Fruit fly (Drosophila melanogaster): ENCODE data around the gene CG3078.

Gene CG3078

DNA sequence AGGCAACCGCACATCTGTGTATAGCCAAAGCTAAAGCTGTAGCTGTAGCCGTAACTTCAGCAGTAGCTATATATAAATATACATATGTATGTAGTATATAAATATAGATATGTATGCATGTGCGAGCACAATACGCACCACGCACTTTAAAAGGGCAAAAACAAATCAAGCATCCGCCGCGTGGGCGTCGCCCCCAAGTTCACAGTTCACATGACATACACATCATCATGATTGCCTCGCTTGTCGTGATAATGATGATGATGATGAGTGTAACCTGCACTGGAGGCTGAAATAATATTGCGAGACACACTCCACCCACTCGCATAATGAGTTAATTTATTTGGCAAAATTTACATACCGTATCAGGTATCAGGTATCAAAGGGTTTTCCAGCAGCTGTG lies 31.4 kb upstream of the CG3078 start:
- TF ChIP-seq psq (optimal IDR thresholded peaks at IDR 0.05) (no peak), Sin3A (optimal IDR thresholded peaks at IDR 0.05) (no peak), ttk (optimal IDR thresholded peaks at IDR 0.05) (no peak), Myc (optimal IDR thresholded peaks at IDR 0.05) (no peak), h (optimal IDR thresholded peaks at IDR 0.05) (no peak), insv (optimal IDR thresholded peaks at IDR 0.05) (no peak)

DNA sequence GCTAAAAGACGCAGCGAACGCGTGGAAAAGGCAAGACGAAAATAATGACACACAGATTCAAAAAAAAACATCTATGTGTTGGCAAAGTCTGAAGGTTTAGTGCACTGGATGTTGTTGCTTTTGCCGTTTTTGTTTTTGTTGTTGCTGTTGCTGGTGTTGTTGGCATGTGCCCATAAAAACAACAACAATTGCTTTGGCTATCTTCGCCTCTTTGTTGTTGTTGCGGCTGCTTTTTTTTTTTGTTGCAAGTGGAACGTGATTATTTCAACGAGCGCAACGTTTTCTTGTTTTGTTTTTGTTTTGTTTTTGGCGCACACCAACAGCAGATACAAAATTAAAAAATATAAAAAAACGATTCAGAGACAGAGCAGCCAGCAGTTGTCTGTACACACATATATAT lies 29.5 kb upstream of the CG3078 start:
- TF ChIP-seq Sin3A (optimal IDR thresholded peaks at IDR 0.05) (no peak), insv (optimal IDR thresholded peaks at IDR 0.05) (no peak), ttk (optimal IDR thresholded peaks at IDR 0.05) (no peak), h (optimal IDR thresholded peaks at IDR 0.05) (no peak), Myc (optimal IDR thresholded peaks at IDR 0.05) (no peak), psq (optimal IDR thresholded peaks at IDR 0.05) (no peak)

dm6 chrX:2288327-2288726 lies 28.7 kb upstream of the CG3078 start:
- TF ChIP-seq h (optimal IDR thresholded peaks at IDR 0.05) (no peak), ttk (optimal IDR thresholded peaks at IDR 0.05) (no peak), Myc (optimal IDR thresholded peaks at IDR 0.05) (no peak), insv (optimal IDR thresholded peaks at IDR 0.05) (no peak)

dm6 chrX:2286985-2287384 lies 27.3 kb upstream of the CG3078 start:
- TF ChIP-seq insv (optimal IDR thresholded peaks at IDR 0.05) (no peak), ttk (optimal IDR thresholded peaks at IDR 0.05) (no peak), Sin3A (optimal IDR thresholded peaks at IDR 0.05) (no peak), h (optimal IDR thresholded peaks at IDR 0.05) (no peak), Myc (optimal IDR thresholded peaks at IDR 0.05) (no peak), psq (optimal IDR thresholded peaks at IDR 0.05) (no peak)

dm6 chrX:2286255-2286654 lies 26.6 kb upstream of the CG3078 start:
- TF ChIP-seq psq (optimal IDR thresholded peaks at IDR 0.05), result no peak
- no peak for TF ChIP-seq ttk (optimal IDR thresholded peaks at IDR 0.05)
- no peak for TF ChIP-seq insv (optimal IDR thresholded peaks at IDR 0.05)
- no peak for TF ChIP-seq Sin3A (optimal IDR thresholded peaks at IDR 0.05)
- no peak for TF ChIP-seq Myc (optimal IDR thresholded peaks at IDR 0.05)
- TF ChIP-seq h (optimal IDR thresholded peaks at IDR 0.05), result no peak

DNA sequence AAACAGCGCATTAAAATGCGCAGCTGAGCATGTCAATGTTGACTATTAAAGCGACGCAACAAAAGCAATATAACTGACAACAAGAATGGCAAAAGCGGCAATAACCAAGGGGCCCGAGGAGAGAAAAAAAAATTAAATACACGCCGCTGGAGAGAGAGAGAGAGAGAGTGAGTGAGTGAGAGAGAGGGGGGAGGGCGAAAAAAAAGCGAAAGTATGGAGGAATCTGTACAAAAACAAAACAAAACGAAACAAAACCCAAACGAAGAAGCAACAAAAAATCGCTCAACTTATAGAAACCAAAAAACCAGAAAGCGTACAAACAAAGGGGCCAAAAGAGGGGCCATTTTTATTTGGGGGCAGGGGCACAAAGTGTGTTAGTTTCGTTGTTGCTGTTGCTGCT lies 23.8 kb upstream of the CG3078 start:
- no peak for TF ChIP-seq Myc (optimal IDR thresholded peaks at IDR 0.05)
- TF ChIP-seq h (optimal IDR thresholded peaks at IDR 0.05), result no peak
- TF ChIP-seq ttk (optimal IDR thresholded peaks at IDR 0.05), result no peak
- no peak for TF ChIP-seq psq (optimal IDR thresholded peaks at IDR 0.05)
- TF ChIP-seq Sin3A (optimal IDR thresholded peaks at IDR 0.05), result no peak
- TF ChIP-seq insv (optimal IDR thresholded peaks at IDR 0.05), result no peak

dm6 chrX:2278782-2279304 lies 19.2 kb upstream of the CG3078 start:
- TF ChIP-seq h (optimal IDR thresholded peaks at IDR 0.05), result no peak

- no peak for TF ChIP-seq ttk (optimal IDR thresholded peaks at IDR 0.05)
- no peak for TF ChIP-seq psq (optimal IDR thresholded peaks at IDR 0.05)
- no peak for TF ChIP-seq insv (optimal IDR thresholded peaks at IDR 0.05)
- TF ChIP-seq Myc (optimal IDR thresholded peaks at IDR 0.05), result no peak
Observed at dm6 chrX:2275249-2275872, 15.7 kb upstream of the CG3078 start, which contains the start of gene Vml. Vml (plus strand) TSS chrX:2275822.

- TF ChIP-seq Sin3A (optimal IDR thresholded peaks at IDR 0.05) (no peak), psq (optimal IDR thresholded peaks at IDR 0.05) (no peak), ttk (optimal IDR thresholded peaks at IDR 0.05) (no peak), Myc (optimal IDR thresholded peaks at IDR 0.05) (no peak), h (optimal IDR thresholded peaks at IDR 0.05) (no peak), insv (optimal IDR thresholded peaks at IDR 0.05) (no peak)
Observed at dm6 chrX:2274704-2275199, 15.1 kb upstream of the CG3078 start, which contains the start of gene Grp170. Grp170 (minus strand) TSS chrX:2275068.

- no peak for TF ChIP-seq Sin3A (optimal IDR thresholded peaks at IDR 0.05)
- no peak for TF ChIP-seq psq (optimal IDR thresholded peaks at IDR 0.05)
- no peak for TF ChIP-seq h (optimal IDR thresholded peaks at IDR 0.05)
- TF ChIP-seq Myc (optimal IDR thresholded peaks at IDR 0.05), result no peak
- no peak for TF ChIP-seq ttk (optimal IDR thresholded peaks at IDR 0.05)
- no peak for TF ChIP-seq insv (optimal IDR thresholded peaks at IDR 0.05)
Observed at dm6 chrX:2270557-2270930, 10.9 kb upstream of the CG3078 start, which contains the start of gene CG2924. CG2924 (minus strand) TSS chrX:2270761.

DNA sequence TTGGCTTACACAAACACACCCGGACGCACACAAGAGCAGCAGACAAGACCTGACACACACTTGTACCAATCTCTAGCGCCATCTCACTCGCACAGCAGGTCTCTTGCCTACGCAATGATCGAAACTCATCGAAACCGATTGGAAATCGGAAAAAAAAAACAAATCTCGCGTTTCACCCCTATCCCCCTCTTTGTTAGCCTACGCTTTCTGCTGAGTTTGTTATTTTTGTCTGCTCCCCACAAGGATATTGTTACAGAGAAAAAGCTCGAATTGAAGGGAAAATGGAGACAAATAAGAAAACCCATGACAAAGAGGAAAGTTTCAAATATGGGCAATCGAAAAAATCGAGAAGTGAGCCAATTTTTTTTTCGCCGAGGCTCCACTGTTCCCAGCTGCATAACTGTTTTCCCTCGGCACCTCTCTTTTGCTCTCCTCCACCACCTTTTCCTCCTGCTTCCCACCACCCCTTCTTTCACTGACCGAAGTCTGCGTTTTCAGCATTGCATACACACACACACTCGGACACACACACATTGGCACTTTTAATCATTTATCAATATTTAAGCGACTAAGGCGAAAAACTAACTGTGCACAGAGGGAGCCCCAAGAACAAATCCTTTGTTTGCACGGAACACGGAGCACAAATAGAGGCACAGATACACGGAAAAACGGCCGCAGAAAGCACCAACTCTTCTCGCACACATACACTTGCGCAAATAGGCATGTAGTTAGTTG lies 10.3 kb upstream of the CG3078 start:
- TF ChIP-seq h (optimal IDR thresholded peaks at IDR 0.05), result no peak
- no peak for TF ChIP-seq Myc (optimal IDR thresholded peaks at IDR 0.05)
- TF ChIP-seq ttk (optimal IDR thresholded peaks at IDR 0.05), result no peak
- TF ChIP-seq insv (optimal IDR thresholded peaks at IDR 0.05), result no peak
- TF ChIP-seq psq (optimal IDR thresholded peaks at IDR 0.05), result no peak
- TF ChIP-seq Sin3A (optimal IDR thresholded peaks at IDR 0.05), result no peak

DNA sequence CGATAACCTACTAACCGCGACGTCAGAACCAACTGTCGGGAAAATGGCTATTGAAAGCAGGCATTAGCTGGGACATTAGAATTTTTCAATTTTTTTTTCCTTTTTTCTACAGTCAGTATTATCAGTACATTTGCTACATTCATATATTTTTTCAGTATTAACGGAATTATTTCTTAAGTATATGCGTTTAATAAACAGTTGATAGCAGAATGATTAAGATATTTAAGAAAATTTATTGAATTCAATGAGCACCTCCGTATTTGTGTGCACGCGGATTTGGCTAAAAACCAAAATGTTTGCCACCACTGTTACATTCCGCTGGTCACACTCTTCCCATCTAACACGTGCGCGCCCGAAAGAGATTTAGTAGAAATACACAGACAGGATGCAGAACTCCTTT lies 2.8 kb upstream of the CG3078 start, which contains the start of the genes temp and CG3071:
temp (minus strand) TSS at position 5 of the 400 bp plus-strand sequence.
CG3071 (plus strand) TSS at position 327 of the 400 bp plus-strand sequence.
- no peak for TF ChIP-seq insv (optimal IDR thresholded peaks at IDR 0.05)
- no peak for TF ChIP-seq h (optimal IDR thresholded peaks at IDR 0.05)
- no peak for TF ChIP-seq psq (optimal IDR thresholded peaks at IDR 0.05)
- no peak for TF ChIP-seq Myc (optimal IDR thresholded peaks at IDR 0.05)
- no peak for TF ChIP-seq Sin3A (optimal IDR thresholded peaks at IDR 0.05)
- TF ChIP-seq ttk (optimal IDR thresholded peaks at IDR 0.05), result no peak
